Fruit fly (Drosophila melanogaster) whole organism, embryonic: ENCODE results near the gene CG5644.
A peak's percentile ranks its signal among the peaks of the same experiment; 100 is the strongest.

ENCODE experiments used
- Abd-B ChIP-seq: fragments of 200-800 bp; sonication (Bioruptor generic); optimal IDR thresholded peaks from 2 replicates; lab custom pipeline; 2018; ENCODE audit warnings: missing biosample characterization, mild to moderate bottlenecking, missing genetic modification characterization, moderate library complexity
- Bteb2 ChIP-seq: fragments of 200-800 bp; sonication (Bioruptor generic); optimal IDR thresholded peaks from 2 replicates; lab custom pipeline; 2016; ENCODE audit warnings: missing biosample characterization, missing genetic modification characterization
- CG10209 ChIP-seq: fragments of 200-800 bp; sonication (Bioruptor generic); optimal IDR thresholded peaks from 3 replicates; lab custom pipeline; 2017; ENCODE audit warnings: missing biosample characterization, mild to moderate bottlenecking, missing genetic modification characterization, missing genetic modification reagents
- CG11723 ChIP-seq: fragments of 200-800 bp; sonication (Bioruptor generic); optimal IDR thresholded peaks from 2 replicates; lab custom pipeline; 2017; ENCODE audit warnings: missing biosample characterization, mild to moderate bottlenecking, missing genetic modification characterization
- CG12769 ChIP-seq: fragments of 200-800 bp; sonication (Bioruptor generic); optimal IDR thresholded peaks from 2 replicates; lab custom pipeline; 2019; ENCODE audit warnings: missing biosample characterization, mild to moderate bottlenecking, missing genetic modification characterization, moderate library complexity
- CG14441 ChIP-seq: fragments of 200-800 bp; sonication (Bioruptor generic); IDR thresholded peaks from 2 replicates; pipeline ENCODE4 v1.3.6; 2022; ENCODE audit warnings: missing biosample characterization, missing genetic modification characterization
- CG14667 ChIP-seq: fragments of 200-800 bp; sonication (Bioruptor generic); IDR thresholded peaks from 2 replicates; pipeline ENCODE4 v1.3.6; 2022; ENCODE audit warnings: missing biosample characterization, missing genetic modification characterization
- CG15269 ChIP-seq: fragments of 200-800 bp; sonication (Bioruptor generic); optimal IDR thresholded peaks from 2 replicates; lab custom pipeline; 2018; ENCODE audit warnings: missing biosample characterization, mild to moderate bottlenecking, missing genetic modification characterization, moderate library complexity
- CG15601 ChIP-seq: fragments of 200-800 bp; sonication (Bioruptor generic); optimal IDR thresholded peaks from 3 replicates; lab custom pipeline; 2019; ENCODE audit warnings: missing biosample characterization, mild to moderate bottlenecking, missing genetic modification characterization, moderate library complexity
- CG16815 ChIP-seq: fragments of 200-800 bp; sonication (Bioruptor generic); optimal IDR thresholded peaks from 3 replicates; lab custom pipeline; 2017; ENCODE audit warnings: missing biosample characterization, mild to moderate bottlenecking, missing genetic modification characterization
- CG18599 ChIP-seq: fragments of 200-800 bp; sonication (Bioruptor generic); optimal IDR thresholded peaks from 3 replicates; lab custom pipeline; 2017; ENCODE audit warnings: missing biosample characterization, missing genetic modification characterization, mild to moderate bottlenecking, moderate library complexity, missing genetic modification reagents
- CG2120 ChIP-seq: fragments of 200-800 bp; sonication (Bioruptor generic); optimal IDR thresholded peaks from 3 replicates; lab custom pipeline; 2016; ENCODE audit warnings: missing biosample characterization, missing genetic modification characterization
- CG3065 ChIP-seq: fragments of 200-800 bp; sonication (Bioruptor generic); optimal IDR thresholded peaks from 2 replicates; lab custom pipeline; 2016; ENCODE audit warnings: missing biosample characterization, missing genetic modification characterization
- CG32532 ChIP-seq: fragments of 200-800 bp; sonication (Bioruptor generic); IDR thresholded peaks from 2 replicates; pipeline ENCODE4 v1.3.6; 2022; ENCODE audit warnings: missing biosample characterization, missing genetic modification characterization
- CG34376 ChIP-seq: fragments of 200-800 bp; sonication (Bioruptor generic); optimal IDR thresholded peaks from 2 replicates; lab custom pipeline; 2018; ENCODE audit warnings: missing biosample characterization, mild to moderate bottlenecking, missing genetic modification characterization
- CG34422 ChIP-seq: fragments of 200-800 bp; sonication (Bioruptor generic); IDR thresholded peaks from 3 replicates; pipeline ENCODE4 v1.3.6; 2022; ENCODE audit warnings: missing biosample characterization, missing genetic modification characterization
- CG42726 ChIP-seq: fragments of 200-800 bp; sonication (Bioruptor generic); IDR thresholded peaks from 2 replicates; pipeline ENCODE4 v1.3.6; 2022; ENCODE audit warnings: missing biosample characterization, missing genetic modification characterization; ENCODE audit not compliant: partially characterized antibody
- CG6175 ChIP-seq: fragments of 200-800 bp; sonication (Bioruptor generic); IDR thresholded peaks from 3 replicates; pipeline ENCODE4 v1.3.6; 2022; ENCODE audit warnings: missing biosample characterization, missing genetic modification characterization
- CG6689 ChIP-seq: fragments of 200-800 bp; sonication (Bioruptor generic); IDR thresholded peaks from 2 replicates; pipeline ENCODE4 v1.3.6; 2022; ENCODE audit warnings: missing biosample characterization, missing genetic modification characterization
- CG7839 ChIP-seq: fragments of 200-800 bp; sonication (Bioruptor generic); optimal IDR thresholded peaks from 3 replicates; lab custom pipeline; 2018; ENCODE audit warnings: missing biosample characterization, mild to moderate bottlenecking, missing genetic modification characterization, moderate library complexity
- CG8290 ChIP-seq, 3 experiments: fragments of 200-800 bp; sonication (Bioruptor generic); optimal IDR thresholded peaks; 2 replicates each; lab custom pipeline; 2016 to 2019; ENCODE audit warnings: missing biosample characterization in 3 of 3, missing genetic modification characterization in 3 of 3, mild to moderate bottlenecking in 2 of 3, moderate library complexity in 1 of 3
- CG8478 ChIP-seq: fragments of >200 bp; optimal IDR thresholded peaks from 2 replicates; lab custom pipeline; 2018
- CG9609 ChIP-seq: fragments of 200-800 bp; sonication (Bioruptor generic); optimal IDR thresholded peaks from 3 replicates; lab custom pipeline; 2016; ENCODE audit warnings: missing biosample characterization, missing genetic modification characterization
- CkIIα-i1 ChIP-seq: fragments of 200-800 bp; sonication (Bioruptor generic); IDR thresholded peaks from 2 replicates; pipeline ENCODE4 v1.3.6; 2022; ENCODE audit warnings: missing biosample characterization, missing genetic modification characterization
- Dip2 ChIP-seq: fragments of 200-800 bp; sonication (Bioruptor generic); IDR thresholded peaks from 2 replicates; pipeline ENCODE4 v1.3.6; 2022; ENCODE audit warnings: missing biosample characterization, missing genetic modification characterization
- Dref ChIP-seq: fragments of 200-800 bp; sonication (Bioruptor generic); IDR thresholded peaks from 2 replicates; pipeline ENCODE4 v1.3.6; 2022; ENCODE audit warnings: missing biosample characterization, missing genetic modification characterization
- HLH4C ChIP-seq: fragments of 200-800 bp; sonication (Bioruptor generic); IDR thresholded peaks from 3 replicates; pipeline ENCODE4 v1.3.6; 2022; ENCODE audit warnings: missing biosample characterization, missing genetic modification characterization; ENCODE audit not compliant: partially characterized antibody
- Mad ChIP-seq: fragments of 200-800 bp; sonication (Bioruptor generic); optimal IDR thresholded peaks from 2 replicates; lab custom pipeline; 2016; ENCODE audit warnings: missing biosample characterization, missing genetic modification characterization
- Mrtf ChIP-seq: fragments of 200-800 bp; sonication (Bioruptor generic); IDR thresholded peaks from 3 replicates; pipeline ENCODE4 v1.3.6; 2022; ENCODE audit warnings: missing biosample characterization, missing genetic modification characterization
- NC2β ChIP-seq: fragments of 200-800 bp; sonication (Bioruptor generic); optimal IDR thresholded peaks from 2 replicates; lab custom pipeline; 2016; ENCODE audit warnings: missing biosample characterization, missing genetic modification characterization
- NK7.1 ChIP-seq: fragments of 200-800 bp; sonication (Bioruptor generic); optimal IDR thresholded peaks from 3 replicates; lab custom pipeline; 2016; ENCODE audit warnings: missing biosample characterization, missing genetic modification characterization
- Optix ChIP-seq: fragments of 200-800 bp; sonication (Bioruptor generic); IDR thresholded peaks from 3 replicates; pipeline ENCODE4 v1.3.6; 2022; ENCODE audit warnings: missing biosample characterization, missing genetic modification characterization
- PHDP ChIP-seq: fragments of 200-800 bp; sonication (Bioruptor generic); optimal IDR thresholded peaks from 3 replicates; lab custom pipeline; 2018; ENCODE audit warnings: missing biosample characterization, mild to moderate bottlenecking, missing genetic modification characterization, moderate library complexity
- Rx ChIP-seq: fragments of 200-800 bp; sonication (Bioruptor generic); IDR thresholded peaks from 2 replicates; pipeline ENCODE4 v1.3.6; 2022; ENCODE audit warnings: missing biosample characterization, missing genetic modification characterization
- ac ChIP-seq: fragments of 200-800 bp; sonication (Bioruptor generic); optimal IDR thresholded peaks from 3 replicates; lab custom pipeline; 2017; ENCODE audit warnings: missing biosample characterization, mild to moderate bottlenecking, missing genetic modification characterization
- bsh ChIP-seq, 2 experiments: fragments of 200-800 bp; sonication (Bioruptor generic); optimal IDR thresholded peaks; 2 replicates each; lab custom pipeline; 2017 to 2018; ENCODE audit warnings: mild to moderate bottlenecking in 2 of 2, missing biosample characterization in 2 of 2, missing genetic modification characterization in 2 of 2, moderate library complexity in 1 of 2
- btn ChIP-seq: fragments of 200-800 bp; sonication (Bioruptor generic); optimal IDR thresholded peaks from 2 replicates; lab custom pipeline; 2016; ENCODE audit warnings: missing biosample characterization, missing genetic modification characterization
- caup ChIP-seq: fragments of 200-800 bp; sonication (Bioruptor generic); optimal IDR thresholded peaks from 3 replicates; lab custom pipeline; 2017; ENCODE audit warnings: missing biosample characterization, mild to moderate bottlenecking, missing genetic modification characterization, moderate library complexity; ENCODE audit not compliant: severe bottlenecking
- maf-S ChIP-seq: fragments of 200-800 bp; sonication (Bioruptor generic); optimal IDR thresholded peaks from 2 replicates; lab custom pipeline; 2016; ENCODE audit warnings: missing biosample characterization, missing genetic modification characterization
- nmo ChIP-seq: fragments of 200-800 bp; sonication (Bioruptor generic); optimal IDR thresholded peaks from 2 replicates; lab custom pipeline; 2018; ENCODE audit warnings: missing biosample characterization, mild to moderate bottlenecking, missing genetic modification characterization, moderate library complexity
- org-1 ChIP-seq: fragments of 200-800 bp; sonication (Bioruptor generic); optimal IDR thresholded peaks from 2 replicates; lab custom pipeline; 2017; ENCODE audit warnings: missing biosample characterization, missing genetic modification characterization
- schlank ChIP-seq: fragments of 200-800 bp; sonication (Bioruptor generic); optimal IDR thresholded peaks from 2 replicates; lab custom pipeline; 2018; ENCODE audit warnings: missing biosample characterization, mild to moderate bottlenecking, missing genetic modification characterization
- sens ChIP-seq: fragments of 200-800 bp; sonication (Bioruptor generic); peaks from one replicate; lab custom pipeline; 2016; ENCODE audit warnings: missing biosample characterization, missing genetic modification characterization
- slou ChIP-seq: fragments of 200-800 bp; sonication (Bioruptor generic); optimal IDR thresholded peaks from 3 replicates; lab custom pipeline; 2016; ENCODE audit warnings: missing biosample characterization, missing genetic modification characterization
- sug ChIP-seq: fragments of 200-800 bp; optimal IDR thresholded peaks from 2 replicates; lab custom pipeline; 2019; ENCODE audit warnings: missing biosample characterization, mild to moderate bottlenecking, missing genetic modification characterization, moderate library complexity
- tna ChIP-seq: fragments of 200-800 bp; sonication (Bioruptor generic); IDR thresholded peaks from 2 replicates; pipeline ENCODE4 v1.3.6; 2022; ENCODE audit warnings: missing biosample characterization, missing genetic modification characterization; ENCODE audit not compliant: partially characterized antibody
- unpg ChIP-seq: fragments of 200-800 bp; sonication (Bioruptor generic); optimal IDR thresholded peaks from 3 replicates; lab custom pipeline; 2018; ENCODE audit warnings: missing biosample characterization, mild to moderate bottlenecking, missing genetic modification characterization, moderate library complexity
- yki ChIP-seq: fragments of >200 bp; optimal IDR thresholded peaks from 3 replicates; lab custom pipeline; 2018
- zen2 ChIP-seq: fragments of 200-800 bp; sonication (Bioruptor generic); IDR thresholded peaks from 3 replicates; pipeline ENCODE4 v1.3.6; 2022; ENCODE audit warnings: missing biosample characterization, missing genetic modification characterization; ENCODE audit not compliant: partially characterized antibody

Gene CG5644

DNA sequence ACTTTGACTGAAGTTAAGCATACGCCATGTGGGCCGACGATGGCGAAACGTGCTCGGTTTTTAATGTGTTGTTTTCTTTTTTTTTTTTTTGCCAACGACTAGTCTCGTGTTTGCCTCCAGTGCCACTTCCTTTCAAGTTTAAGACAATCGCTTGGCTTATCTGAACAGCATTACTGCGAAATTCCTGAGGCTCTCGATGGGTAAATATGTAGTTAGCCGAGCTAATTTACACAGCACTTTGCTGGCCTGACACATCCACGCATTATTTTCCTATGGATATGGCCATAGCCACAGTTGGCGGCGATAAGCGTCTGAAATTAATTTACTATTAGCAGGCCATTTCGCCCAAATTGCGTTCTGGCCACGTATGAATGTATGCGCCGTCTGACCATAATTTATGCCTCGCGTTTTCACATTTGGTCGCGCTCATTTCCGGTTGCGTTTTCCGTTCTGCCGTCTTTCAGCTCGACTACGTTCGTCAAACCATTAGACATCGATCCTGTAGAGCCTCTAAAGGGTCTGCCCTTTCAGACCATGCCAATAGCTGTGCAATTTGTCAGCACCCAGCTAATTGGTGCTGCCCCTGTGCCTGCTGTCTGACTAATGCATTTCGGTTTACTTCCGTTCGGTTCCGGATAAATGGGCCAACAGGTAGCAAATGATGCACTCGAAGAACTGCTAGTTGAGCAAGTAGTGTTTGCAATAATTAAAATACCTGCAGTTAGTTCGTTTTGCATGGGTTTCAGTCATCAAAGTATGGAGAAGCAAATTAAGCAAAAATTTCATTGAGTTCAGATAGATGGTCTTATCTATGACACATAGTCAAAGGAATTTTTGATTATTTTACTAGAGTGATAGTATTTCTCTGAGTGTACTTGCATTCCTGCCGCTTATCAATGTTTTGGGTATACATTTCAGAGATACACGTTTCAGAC lies 41.0 kb upstream of the CG5644 start (continued):
- TF ChIP-seq Bteb2 (GFP tag; lab: Kevin White, UChicago) (no peak), CG16815 (GFP tag; lab: Kevin White, UChicago) (no peak), zen2 (GFP tag; lab: Robert Waterston, UW) (no peak), maf-S (GFP tag; lab: Kevin White, UChicago) (no peak), schlank (peak; percentile 0), slou (GFP tag; lab: Kevin White, UChicago) (no peak), CG42726 (GFP tag; lab: Robert Waterston, UW) (no peak), btn (GFP tag; lab: Kevin White, UChicago) (no peak), CG10209 (GFP tag; lab: Kevin White, UChicago) (no peak), CG14667 (GFP tag; lab: Robert Waterston, UW) (no peak), sens (GFP tag; lab: Kevin White, UChicago) (peak; percentile 11), unpg (GFP tag; lab: Kevin White, UChicago) (no peak), NC2β (GFP tag; lab: Kevin White, UChicago) (no peak), bsh (GFP tag; optimal IDR thresholded peaks at IDR 0.05; lab: Kevin White, UChicago) (no peak), Dref (GFP tag; lab: Robert Waterston, UW) (0 out of 2 replicates have a peak, but pooled peaks have one; percentile 19), CG11723 (GFP tag; lab: Kevin White, UChicago) (no peak), CG6175 (GFP tag; lab: Robert Waterston, UW) (no peak), PHDP (no peak), CG8478 (lab: Kevin White, UChicago) (no peak), CG34422 (GFP tag; lab: Robert Waterston, UW) (no peak), CG18599 (GFP tag; lab: Kevin White, UChicago) (peak; percentile 50), CG15269 (tag; lab: Kevin White, UChicago) (no peak), CG32532 (GFP tag; lab: Robert Waterston, UW) (no peak), Mad (no peak), nmo (GFP tag; lab: Kevin White, UChicago) (no peak), Optix (no peak), CG7839 (no peak), org-1 (no peak), CG6689 (no peak), tna (GFP tag; lab: Robert Waterston, UW) (no peak), CG3065 (GFP tag; lab: Kevin White, UChicago) (no peak), caup (GFP tag; lab: Kevin White, UChicago) (peak; percentile 23), CG8290 (GFP tag; optimal IDR thresholded peaks at IDR 0.05; lab: Kevin White, UChicago) (no peak), CG8290 (tag; optimal IDR thresholded peaks at IDR 0.05; lab: Kevin White, UChicago) (peak in 1 of 2 experiments; percentile 66), CG34376 (GFP tag; lab: Kevin White, UChicago) (no peak), CkIIα-i1 (GFP tag; lab: Robert Waterston, UW) (no peak), NK7.1 (no peak), sug (no peak), Mrtf (GFP tag; lab: Robert Waterston, UW) (no peak), CG9609 (no peak), yki (lab: Kevin White, UChicago) (no peak), Rx (GFP tag; lab: Robert Waterston, UW) (no peak), CG2120 (GFP tag; lab: Kevin White, UChicago) (peak; percentile 11), CG12769 (tag; lab: Kevin White, UChicago) (no peak), HLH4C (no peak), Dip2 (GFP tag; lab: Robert Waterston, UW) (no peak), ac (peak; percentile 27), CG14441 (GFP tag; lab: Robert Waterston, UW) (no peak), CG15601 (tag; lab: Kevin White, UChicago) (no peak), Abd-B (GFP tag; lab: Kevin White, UChicago) (no peak)
